Fruit fly (Drosophila melanogaster) whole organism, embryonic: ENCODE results near the gene IRSp53.
A peak's percentile ranks its signal among the peaks of the same experiment; 100 is the strongest.

Experiments
- Abd-B ChIP-seq: fragments of 200-800 bp; sonication (Bioruptor generic); optimal IDR thresholded peaks from 2 replicates; lab custom pipeline; 2018; ENCODE audit warnings: missing biosample characterization, mild to moderate bottlenecking, missing genetic modification characterization, moderate library complexity
- Adf1 ChIP-seq: fragments of 200-800 bp; sonication (Bioruptor generic); IDR thresholded peaks from 2 replicates; pipeline ENCODE4 v1.3.6; 2022; ENCODE audit warnings: missing biosample characterization, missing genetic modification characterization
- CG10209 ChIP-seq: fragments of 200-800 bp; sonication (Bioruptor generic); optimal IDR thresholded peaks from 3 replicates; lab custom pipeline; 2017; ENCODE audit warnings: missing biosample characterization, mild to moderate bottlenecking, missing genetic modification characterization, missing genetic modification reagents
- CG10267 ChIP-seq: fragments of 200-800 bp; sonication (Bioruptor generic); optimal IDR thresholded peaks from 2 replicates; lab custom pipeline; 2018; ENCODE audit warnings: missing biosample characterization, mild to moderate bottlenecking, missing genetic modification characterization, moderate library complexity
- CG10431 ChIP-seq: fragments of 200-800 bp; sonication (Bioruptor generic); optimal IDR thresholded peaks from 3 replicates; lab custom pipeline; 2018; ENCODE audit warnings: missing biosample characterization, mild to moderate bottlenecking, missing genetic modification characterization
- CG11723 ChIP-seq: fragments of 200-800 bp; sonication (Bioruptor generic); optimal IDR thresholded peaks from 2 replicates; lab custom pipeline; 2017; ENCODE audit warnings: missing biosample characterization, mild to moderate bottlenecking, missing genetic modification characterization
- CG12219 ChIP-seq: fragments of 200-800 bp; sonication (Bioruptor generic); optimal IDR thresholded peaks from 3 replicates; lab custom pipeline; 2018; ENCODE audit warnings: missing biosample characterization, mild to moderate bottlenecking, missing genetic modification characterization
- CG16779 ChIP-seq: fragments of 200-800 bp; sonication (Bioruptor generic); IDR thresholded peaks from 2 replicates; pipeline ENCODE4 v1.3.6; 2022; ENCODE audit warnings: missing biosample characterization, missing genetic modification characterization
- CG16815 ChIP-seq: fragments of 200-800 bp; sonication (Bioruptor generic); optimal IDR thresholded peaks from 3 replicates; lab custom pipeline; 2017; ENCODE audit warnings: missing biosample characterization, mild to moderate bottlenecking, missing genetic modification characterization
- CG2712 ChIP-seq: fragments of 200-800 bp; optimal IDR thresholded peaks from 3 replicates; lab custom pipeline; 2019; ENCODE audit warnings: missing biosample characterization, mild to moderate bottlenecking, missing genetic modification characterization, moderate library complexity
- CG31441 ChIP-seq: fragments of 200-800 bp; sonication (Bioruptor generic); IDR thresholded peaks from 2 replicates; pipeline ENCODE4 v1.3.6; 2022; ENCODE audit warnings: missing biosample characterization, missing genetic modification characterization
- CG4360 ChIP-seq: fragments of 200-800 bp; sonication (Bioruptor generic); IDR thresholded peaks from 2 replicates; pipeline ENCODE4 v1.3.6; 2022; ENCODE audit warnings: missing biosample characterization, missing genetic modification characterization
- CG4617 ChIP-seq: fragments of 200-800 bp; sonication (Bioruptor generic); optimal IDR thresholded peaks from 3 replicates; lab custom pipeline; 2016; ENCODE audit warnings: missing biosample characterization, missing genetic modification characterization, borderline replicate concordance
- CG7271 ChIP-seq: fragments of 200-800 bp; sonication (Bioruptor generic); optimal IDR thresholded peaks from 2 replicates; lab custom pipeline; 2018; ENCODE audit warnings: missing biosample characterization, mild to moderate bottlenecking, missing genetic modification characterization, moderate library complexity
- CG7556 ChIP-seq: fragments of 200-800 bp; sonication (Bioruptor generic); optimal IDR thresholded peaks from 2 replicates; lab custom pipeline; 2017; ENCODE audit warnings: missing biosample characterization, mild to moderate bottlenecking, missing genetic modification characterization
- CG8359 ChIP-seq: fragments of 200-800 bp; sonication (Bioruptor generic); optimal IDR thresholded peaks from 2 replicates; lab custom pipeline; 2017; ENCODE audit warnings: missing biosample characterization, mild to moderate bottlenecking, missing genetic modification characterization, borderline replicate concordance
- CG8478 ChIP-seq: fragments of >200 bp; optimal IDR thresholded peaks from 2 replicates; lab custom pipeline; 2018
- CG9727 ChIP-seq: fragments of 200-800 bp; sonication (Bioruptor generic); optimal IDR thresholded peaks from 3 replicates; lab custom pipeline; 2017; ENCODE audit warnings: missing biosample characterization, mild to moderate bottlenecking, missing genetic modification characterization
- CG9932 ChIP-seq: fragments of 200-800 bp; sonication (Bioruptor generic); IDR thresholded peaks from 2 replicates; pipeline ENCODE4 v1.3.6; 2022; ENCODE audit warnings: missing biosample characterization, missing genetic modification characterization
- Camta ChIP-seq: fragments of 200-800 bp; sonication (Bioruptor generic); optimal IDR thresholded peaks from 2 replicates; lab custom pipeline; 2016; ENCODE audit warnings: missing biosample characterization, missing genetic modification characterization
- Chrac-16 ChIP-seq: fragments of 200-800 bp; sonication (Bioruptor generic); optimal IDR thresholded peaks from 3 replicates; lab custom pipeline; 2016; ENCODE audit warnings: missing biosample characterization, missing genetic modification characterization
- Dek ChIP-seq: fragments of 200-800 bp; sonication (Bioruptor generic); optimal IDR thresholded peaks from 3 replicates; lab custom pipeline; 2019; ENCODE audit warnings: missing biosample characterization, mild to moderate bottlenecking, missing genetic modification characterization, moderate library complexity
- Fer1 ChIP-seq: fragments of 200-800 bp; sonication (Bioruptor generic); optimal IDR thresholded peaks from 2 replicates; lab custom pipeline; 2017; ENCODE audit warnings: missing biosample characterization, mild to moderate bottlenecking, missing genetic modification characterization
- Hey ChIP-seq: fragments of 200-800 bp; sonication (Bioruptor generic); optimal IDR thresholded peaks from 3 replicates; lab custom pipeline; 2018; ENCODE audit warnings: missing biosample characterization, mild to moderate bottlenecking, missing genetic modification characterization
- HmgD ChIP-seq: fragments of 200-800 bp; sonication (Bioruptor generic); optimal IDR thresholded peaks from 3 replicates; lab custom pipeline; 2016; ENCODE audit warnings: missing biosample characterization, missing genetic modification characterization
- Mes4 ChIP-seq: fragments of 200-800 bp; sonication (Bioruptor generic); optimal IDR thresholded peaks from 2 replicates; lab custom pipeline; 2016; ENCODE audit warnings: missing biosample characterization, missing genetic modification characterization
- Ptx1 ChIP-seq: fragments of 200-800 bp; sonication (Bioruptor generic); IDR thresholded peaks from 2 replicates; pipeline ENCODE4 v1.3.6; 2022; ENCODE audit warnings: missing biosample characterization, missing genetic modification characterization
- Sin3A ChIP-seq: fragments of >200 bp; optimal IDR thresholded peaks from 2 replicates; lab custom pipeline; 2018
- Stat92E ChIP-seq, 3 experiments: fragments of >200 bp in 2 of 3; fragments of 200-800 bp in 1 of 3; sonication (Bioruptor generic) in 1 of 3; optimal IDR thresholded peaks; 2 replicates each; lab custom pipeline; 2017 to 2019; ENCODE audit warnings: missing biosample characterization in 3 of 3, missing genetic modification characterization in 3 of 3, mild to moderate bottlenecking in 1 of 3, moderate library complexity in 1 of 3
- Tbp ChIP-seq: fragments of >200 bp; optimal IDR thresholded peaks from 2 replicates; lab custom pipeline; 2018; ENCODE audit warnings: missing biosample characterization, missing genetic modification characterization
- Xrp1 ChIP-seq: fragments of 200-800 bp; sonication (Bioruptor generic); IDR thresholded peaks from 2 replicates; pipeline ENCODE4 v1.3.6; 2022; ENCODE audit warnings: missing biosample characterization, missing genetic modification characterization
- ac ChIP-seq: fragments of 200-800 bp; sonication (Bioruptor generic); optimal IDR thresholded peaks from 3 replicates; lab custom pipeline; 2017; ENCODE audit warnings: missing biosample characterization, mild to moderate bottlenecking, missing genetic modification characterization
- cg ChIP-seq: fragments of 200-800 bp; sonication (Bioruptor generic); optimal IDR thresholded peaks from 3 replicates; lab custom pipeline; 2019; ENCODE audit warnings: missing biosample characterization, mild to moderate bottlenecking, missing genetic modification characterization, moderate library complexity
- eyg ChIP-seq: fragments of 200-800 bp; sonication (Bioruptor generic); optimal IDR thresholded peaks from 3 replicates; lab custom pipeline; 2016; ENCODE audit warnings: missing biosample characterization, missing genetic modification characterization
- gce ChIP-seq: fragments of 200-800 bp; sonication (Bioruptor generic); IDR thresholded peaks from 3 replicates; pipeline ENCODE4 v1.3.6; 2022; ENCODE audit warnings: missing biosample characterization, missing genetic modification characterization
- hkb ChIP-seq, 2 experiments: fragments of 200-800 bp in 1 of 2; fragments of >200 bp in 1 of 2; sonication (Bioruptor generic) in 1 of 2; IDR thresholded peaks in 1 of 2; optimal IDR thresholded peaks in 1 of 2; 2 replicates each; pipeline versions ENCODE4 v1.3.6 to Lab custom; 2017 to 2022; ENCODE audit warnings: missing biosample characterization in 1 of 2, missing genetic modification characterization in 1 of 2
- jing ChIP-seq: fragments of 200-800 bp; sonication (Bioruptor generic); optimal IDR thresholded peaks from 2 replicates; lab custom pipeline; 2018; ENCODE audit warnings: missing biosample characterization, mild to moderate bottlenecking, missing genetic modification characterization
- jumu ChIP-seq: fragments of 200-800 bp; sonication (Bioruptor generic); optimal IDR thresholded peaks from 3 replicates; lab custom pipeline; 2016; ENCODE audit warnings: missing biosample characterization, missing genetic modification characterization
- maf-S ChIP-seq: fragments of 200-800 bp; sonication (Bioruptor generic); optimal IDR thresholded peaks from 2 replicates; lab custom pipeline; 2016; ENCODE audit warnings: missing biosample characterization, missing genetic modification characterization
- run ChIP-seq: fragments of 200-800 bp; sonication (Bioruptor generic); optimal IDR thresholded peaks from 3 replicates; lab custom pipeline; 2018; ENCODE audit warnings: missing biosample characterization, mild to moderate bottlenecking, missing genetic modification characterization
- sisA ChIP-seq: fragments of 200-800 bp; sonication (Bioruptor generic); IDR thresholded peaks from 2 replicates; pipeline ENCODE4 v1.3.6; 2022; ENCODE audit warnings: missing biosample characterization, missing genetic modification characterization
- slbo ChIP-seq: fragments of 200-800 bp; sonication (Bioruptor generic); IDR thresholded peaks from 2 replicates; pipeline ENCODE4 v1.3.6; 2022; ENCODE audit warnings: missing biosample characterization, missing genetic modification characterization
- ssp ChIP-seq: fragments of 200-800 bp; sonication (Bioruptor generic); IDR thresholded peaks from 2 replicates; pipeline ENCODE4 v1.3.6; 2022; ENCODE audit warnings: missing biosample characterization, missing genetic modification characterization
- tgo ChIP-seq: fragments of 200-800 bp; sonication (Bioruptor generic); IDR thresholded peaks from 3 replicates; pipeline ENCODE4 v1.3.6; 2022; ENCODE audit warnings: missing biosample characterization, missing genetic modification characterization
- tx ChIP-seq: fragments of 200-800 bp; sonication (Bioruptor generic); optimal IDR thresholded peaks from 2 replicates; lab custom pipeline; 2016; ENCODE audit warnings: missing biosample characterization, missing genetic modification characterization
- unc-4 ChIP-seq: fragments of 200-800 bp; sonication (Bioruptor generic); IDR thresholded peaks from 2 replicates; pipeline ENCODE4 v1.3.6; 2022; ENCODE audit warnings: missing biosample characterization, missing genetic modification characterization; ENCODE audit not compliant: partially characterized antibody
- unpg ChIP-seq: fragments of 200-800 bp; sonication (Bioruptor generic); optimal IDR thresholded peaks from 3 replicates; lab custom pipeline; 2018; ENCODE audit warnings: missing biosample characterization, mild to moderate bottlenecking, missing genetic modification characterization, moderate library complexity
- vvl ChIP-seq: fragments of 200-800 bp; sonication (Bioruptor generic); IDR thresholded peaks from 2 replicates; pipeline ENCODE4 v1.3.6; 2022; ENCODE audit warnings: missing biosample characterization, missing genetic modification characterization
- zfh1 ChIP-seq: fragments of 200-800 bp; sonication (Bioruptor generic); IDR thresholded peaks from 3 replicates; pipeline ENCODE4 v1.3.6; 2022; ENCODE audit warnings: missing biosample characterization, missing genetic modification characterization

Gene IRSp53

DNA sequence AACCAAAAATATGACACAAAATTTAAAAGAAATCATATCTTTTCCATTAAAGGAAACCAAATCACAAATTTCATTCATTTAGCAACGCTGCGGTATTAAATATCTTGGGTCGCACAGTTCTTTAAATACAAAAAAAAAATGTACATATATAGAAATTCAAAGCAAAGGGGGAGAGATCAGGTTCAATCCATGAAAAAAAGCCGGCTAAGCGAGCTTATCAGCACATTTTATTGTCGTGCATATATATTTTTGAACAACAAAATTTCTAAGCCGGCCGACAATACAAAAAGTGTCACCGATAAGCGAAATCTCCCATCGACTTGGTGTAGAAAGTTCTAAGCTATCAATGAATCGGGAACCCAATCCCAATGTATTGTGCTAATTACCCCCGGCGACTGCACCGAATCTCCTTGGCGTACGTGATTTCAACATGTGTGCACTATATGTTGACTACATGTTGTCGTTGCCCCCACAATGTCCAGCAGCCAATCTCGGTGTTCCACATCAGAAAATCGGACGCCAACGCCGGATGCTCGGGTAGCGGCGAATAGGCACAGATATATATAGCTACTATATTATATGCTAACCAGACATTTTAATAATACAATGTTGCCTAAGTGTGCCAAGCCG, 68.1 kb downstream of the IRSp53 start (continued):
- TF ChIP-seq zfh1, result no peak
- no peak for TF ChIP-seq maf-S (GFP tag; lab: Kevin White, UChicago)
- no peak for TF ChIP-seq CG8359 (GFP tag; lab: Kevin White, UChicago)
- TF ChIP-seq gce (GFP tag; lab: Robert Waterston, UW), result no peak
- TF ChIP-seq CG12219 (GFP tag; lab: Kevin White, UChicago), result no peak
- no peak for TF ChIP-seq CG16779 (GFP tag; lab: Robert Waterston, UW)
- TF ChIP-seq eyg (GFP tag; lab: Kevin White, UChicago), result no peak
- no peak for TF ChIP-seq Mes4 (GFP tag; lab: Kevin White, UChicago)
- no peak for TF ChIP-seq Sin3A (lab: Kevin White, UChicago)

DNA sequence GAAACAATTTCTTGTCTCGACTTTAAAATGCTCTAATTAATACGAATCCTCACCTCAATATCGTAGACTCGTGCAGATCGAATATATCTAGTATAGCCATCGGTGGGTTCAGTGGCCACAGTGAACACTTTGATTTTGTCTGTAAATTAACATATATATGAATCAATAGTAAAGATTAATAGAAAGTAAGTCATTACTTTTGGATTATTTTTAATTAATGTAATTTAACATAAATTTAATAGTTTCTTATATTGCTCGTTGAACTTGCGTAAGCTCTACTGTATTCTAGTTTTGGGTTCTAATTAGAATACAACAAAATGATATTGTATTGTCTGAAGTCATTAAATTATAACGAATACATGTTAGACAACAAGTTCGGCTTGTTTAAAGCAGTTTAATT, 69.0 kb downstream of the IRSp53 start:
- TF ChIP-seq ssp (no peak), CG16779 (GFP tag; lab: Robert Waterston, UW) (no peak), CG10209 (GFP tag; lab: Kevin White, UChicago) (no peak), CG4360 (GFP tag; lab: Robert Waterston, UW) (no peak), tgo (no peak), jumu (no peak), CG11723 (no peak), hkb (optimal IDR thresholded peaks at IDR 0.05; lab: Kevin White, UChicago) (no peak), hkb (GFP tag; IDR thresholded peaks at IDR 0.05; lab: Robert Waterston, UW) (no peak), Dek (tag; lab: Kevin White, UChicago) (no peak), Ptx1 (GFP tag; lab: Robert Waterston, UW) (no peak), CG8478 (no peak), Hey (tag; lab: Kevin White, UChicago) (no peak), Xrp1 (GFP tag; lab: Robert Waterston, UW) (peak; percentile 49; the same call in 1 of the 2 replicates), Sin3A (lab: Kevin White, UChicago) (no peak), CG7271 (peak; percentile 19), cg (GFP tag; lab: Kevin White, UChicago) (no peak), Stat92E (GFP tag; optimal IDR thresholded peaks at IDR 0.05; lab: Kevin White, UChicago) (no peak), CG10267 (tag; lab: Kevin White, UChicago) (peak; percentile 13), CG4617 (GFP tag; lab: Kevin White, UChicago) (no peak), Camta (GFP tag; lab: Kevin White, UChicago) (no peak), vvl (GFP tag; lab: Robert Waterston, UW) (peak; percentile 44; the same call in 1 of the 2 replicates), Fer1 (no peak), HmgD (GFP tag; lab: Kevin White, UChicago) (no peak), CG2712 (peak; percentile 43), slbo (GFP tag; lab: Robert Waterston, UW) (peak; percentile 67), CG31441 (GFP tag; lab: Robert Waterston, UW) (no peak), Tbp (no peak), unpg (GFP tag; lab: Kevin White, UChicago) (peak; percentile 28), CG10431 (GFP tag; lab: Kevin White, UChicago) (no peak), CG9727 (no peak), Chrac-16 (GFP tag; lab: Kevin White, UChicago) (no peak), Adf1 (no peak), tx (no peak), run (tag; lab: Kevin White, UChicago) (no peak), CG9932 (GFP tag; lab: Robert Waterston, UW) (peak; percentile 60), CG16815 (GFP tag; lab: Kevin White, UChicago) (no peak), sisA (no peak), jing (GFP tag; lab: Kevin White, UChicago) (no peak), CG7556 (GFP tag; lab: Kevin White, UChicago) (no peak), ac (no peak), unc-4 (GFP tag; lab: Robert Waterston, UW) (no peak), Abd-B (GFP tag; lab: Kevin White, UChicago) (no peak)
